Fruit fly (Drosophila melanogaster) whole organism, prepupa: ENCODE data around the gene CG46192.
"Not testable (repeated sequence)": the region's sequence is repeated elsewhere in the genome, so short reads cannot be mapped to it uniquely, and the experiment has no call there.

ENCODE experiments used
- CG11294 ChIP-seq: fragments of 200-800 bp; sonication (Bioruptor generic); IDR thresholded peaks from 2 replicates; pipeline ENCODE4 v1.3.6; 2022; ENCODE audit warnings: missing biosample characterization, missing genetic modification characterization
- CG1621 ChIP-seq: fragments of 200-800 bp; sonication (Bioruptor generic); optimal IDR thresholded peaks from 3 replicates; lab custom pipeline; 2018; ENCODE audit warnings: missing biosample characterization, mild to moderate bottlenecking, missing genetic modification characterization
- CG16779 ChIP-seq: fragments of 200-800 bp; sonication (Bioruptor generic); optimal IDR thresholded peaks from 3 replicates; lab custom pipeline; 2017; ENCODE audit warnings: missing biosample characterization, mild to moderate bottlenecking, missing genetic modification characterization
- CG32006 ChIP-seq: fragments of 200-800 bp; sonication (Bioruptor generic); optimal IDR thresholded peaks from 3 replicates; lab custom pipeline; 2017; ENCODE audit warnings: missing biosample characterization, mild to moderate bottlenecking, missing genetic modification characterization
- CG7368 ChIP-seq: fragments of 200-800 bp; sonication (Bioruptor generic); optimal IDR thresholded peaks from 3 replicates; lab custom pipeline; 2016; ENCODE audit warnings: missing biosample characterization, missing genetic modification characterization
- Eip75B ChIP-seq: fragments of 200-800 bp; sonication (Bioruptor generic); optimal IDR thresholded peaks from 3 replicates; lab custom pipeline; 2016; ENCODE audit warnings: missing biosample characterization, missing genetic modification characterization
- Ets21C ChIP-seq: fragments of 200-800 bp; sonication (Bioruptor generic); optimal IDR thresholded peaks from 3 replicates; lab custom pipeline; 2016; ENCODE audit warnings: missing biosample characterization, missing genetic modification characterization
- Hr38 ChIP-seq: sonication (Bioruptor generic); optimal IDR thresholded peaks from 2 replicates; lab custom pipeline; 2016; ENCODE audit warnings: missing biosample characterization, missing genetic modification characterization
- Smox ChIP-seq: fragments of 200-800 bp; sonication (Bioruptor generic); optimal IDR thresholded peaks from 3 replicates; lab custom pipeline; 2016; ENCODE audit warnings: missing biosample characterization, missing genetic modification characterization
- acj6 ChIP-seq: fragments of 200-800 bp; sonication (Bioruptor generic); optimal IDR thresholded peaks from 3 replicates; lab custom pipeline; 2016; ENCODE audit warnings: missing biosample characterization, missing genetic modification characterization
- cyc ChIP-seq: fragments of 200-800 bp; sonication (Bioruptor generic); optimal IDR thresholded peaks from 3 replicates; lab custom pipeline; 2016; ENCODE audit warnings: missing biosample characterization, missing genetic modification characterization
- dsx ChIP-seq: fragments of 200-800 bp; optimal IDR thresholded peaks from 3 replicates; lab custom pipeline; 2019; ENCODE audit warnings: missing biosample characterization, mild to moderate bottlenecking, missing genetic modification characterization, moderate library complexity; ENCODE audit not compliant: poor library complexity, severe bottlenecking
- fkh ChIP-seq: fragments of 200-800 bp; sonication (Bioruptor generic); optimal IDR thresholded peaks from 3 replicates; lab custom pipeline; 2017; ENCODE audit warnings: missing biosample characterization, mild to moderate bottlenecking, missing genetic modification characterization, moderate library complexity
- ss ChIP-seq, 2 experiments: fragments of 200-800 bp; sonication (Bioruptor generic); optimal IDR thresholded peaks; 2 replicates in 1 of 2; 3 replicates in 1 of 2; lab custom pipeline; 2017 to 2018; ENCODE audit warnings: mild to moderate bottlenecking in 2 of 2, missing biosample characterization in 2 of 2, missing genetic modification characterization in 2 of 2, moderate library complexity in 1 of 2
- vri ChIP-seq: fragments of 200-800 bp; sonication (Bioruptor generic); optimal IDR thresholded peaks from 3 replicates; lab custom pipeline; 2016; ENCODE audit warnings: missing biosample characterization, mild to moderate bottlenecking, missing genetic modification characterization

Gene CG46192

DNA sequence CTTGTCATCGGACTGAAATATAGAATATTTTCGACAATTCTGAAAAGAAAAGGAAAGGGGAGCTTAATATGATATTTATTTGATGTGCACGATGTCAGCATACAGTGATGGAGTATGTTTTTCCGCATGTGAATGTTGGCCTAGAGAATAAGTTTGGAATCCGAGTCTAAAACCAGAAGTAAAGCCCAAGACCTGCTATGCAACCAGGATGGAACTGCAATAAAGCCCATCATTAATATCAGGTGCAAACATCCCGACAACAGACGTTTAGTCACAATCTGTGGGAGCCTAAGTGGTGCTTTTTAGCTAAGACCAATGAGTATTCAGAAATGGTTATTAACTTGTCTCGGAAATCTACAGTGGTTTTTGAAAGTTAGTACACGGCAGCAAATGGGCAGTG is at the start of gene CG46192:
Gene CG46192, minus strand, starts transcription at position 101 of the 400 bp plus-strand sequence.
- not testable (repeated sequence) for TF ChIP-seq fkh (GFP tag; lab: Kevin White, UChicago); CG16779 (tag; lab: Kevin White, UChicago); CG1621

DNA sequence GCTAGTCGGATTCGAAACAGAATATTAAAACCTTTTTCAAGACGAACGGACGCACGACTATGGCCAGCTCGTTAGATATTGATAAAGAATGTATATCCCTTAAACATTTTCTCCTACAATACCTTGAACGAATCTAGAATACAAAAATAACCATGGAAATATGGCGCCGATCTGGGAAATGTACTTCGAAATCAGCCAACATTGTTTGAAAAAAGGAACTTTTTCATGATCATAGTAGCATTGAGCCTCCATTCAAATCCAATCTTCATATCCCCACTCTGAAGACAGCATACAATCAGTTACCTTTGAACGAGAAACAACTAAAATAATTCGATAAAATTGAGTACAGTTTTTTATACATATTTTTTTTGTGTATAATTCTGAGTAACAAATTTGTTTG is 35.8 kb upstream of the CG46192 start, which contains the start of gene CG45764:
Gene CG45764, plus strand, starts transcription at position 301 of the 400 bp plus-strand sequence.
- TF ChIP-seq Ets21C (GFP tag; lab: Kevin White, UChicago); dsx (GFP tag; lab: Kevin White, UChicago); cyc: not testable (repeated sequence)

DNA sequence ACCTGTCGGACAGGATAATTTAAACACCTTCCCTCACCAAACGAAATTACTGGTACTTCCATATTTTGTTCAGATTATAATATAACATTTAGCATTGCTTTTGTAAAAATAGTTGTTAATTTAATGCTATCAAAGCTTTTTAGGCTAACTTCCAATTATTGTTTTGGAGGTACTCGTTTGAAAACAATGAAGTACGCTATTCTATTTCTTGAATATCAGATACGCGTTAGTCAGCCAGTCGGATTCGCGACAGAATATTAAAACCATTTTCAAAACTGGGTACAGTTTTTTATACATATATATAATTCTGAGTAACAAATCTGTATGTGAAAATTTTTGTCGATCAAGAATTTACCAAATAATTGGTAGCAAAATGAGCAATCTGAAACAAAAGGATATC is 31.5 kb upstream of the CG46192 start, which contains the start of gene Mst77Y-4:
Gene Mst77Y-4, plus strand, starts transcription at position 301 of the 400 bp plus-strand sequence.
- TF ChIP-seq CG32006, Hr38, CG7368 (GFP tag; lab: Kevin White, UChicago): not testable (repeated sequence)

- not testable (repeated sequence) for TF ChIP-seq ss (GFP tag; optimal IDR thresholded peaks at IDR 0.05; lab: Kevin White, UChicago); vri (GFP tag; lab: Kevin White, UChicago); CG11294
These were observed 9.7 kb upstream of the CG46192 start, which contains the start of gene CG46193 for dm6 chrY:3262880-3263279. TSS of gene CG46193 (plus strand) at chrY:3263180.

dm6 chrY:3215755-3216154 is 37.4 kb downstream of the CG46192 start, which contains the start of gene CG46191:
TSS of gene CG46191 (minus strand) at chrY:3215855.
- TF ChIP-seq Eip75B; Smox (GFP tag; lab: Kevin White, UChicago); acj6 (GFP tag; lab: Kevin White, UChicago): not testable (repeated sequence)
